Worm (Caenorhabditis elegans) whole organism, early embryonic: Measurements from ENCODE around the gene T14G12.11.
A peak's percentile ranks its signal among the peaks of the same experiment; 100 is the strongest.

Experiments used
- B0310.2 ChIP-seq: sonication (generic microtip); optimal IDR thresholded peaks from 2 replicates; lab custom pipeline; 2016; ENCODE audit warnings: mild to moderate bottlenecking, missing genetic modification characterization, missing compliant biosample characterization
- F13C5.2 ChIP-seq: sonication (generic microtip); optimal IDR thresholded peaks from 2 replicates; lab custom pipeline; 2017; ENCODE audit warnings: mild to moderate bottlenecking, missing genetic modification characterization, inconsistent platforms, missing compliant biosample characterization
- aly-1 ChIP-seq: sonication (generic microtip); optimal IDR thresholded peaks from 2 replicates; lab custom pipeline; 2016; ENCODE audit warnings: missing genetic modification characterization, missing compliant biosample characterization
- ama-1 ChIP-seq: fragments of 150-350 bp; optimal IDR thresholded peaks from 2 replicates; lab custom pipeline; 2014
- ceh-13 ChIP-seq: fragments of 200-800 bp; sonication (Bioruptor generic); optimal IDR thresholded peaks from 2 replicates; lab custom pipeline; 2018; ENCODE audit warnings: mild to moderate bottlenecking, missing genetic modification characterization, missing compliant biosample characterization
- ceh-36 ChIP-seq: sonication (generic microtip); optimal IDR thresholded peaks from 2 replicates; lab custom pipeline; 2016; ENCODE audit warnings: missing genetic modification characterization, inconsistent platforms, missing compliant biosample characterization
- ets-7 ChIP-seq: sonication (generic microtip); optimal IDR thresholded peaks from 2 replicates; lab custom pipeline; 2016; ENCODE audit warnings: missing genotype, missing genetic modification characterization, missing compliant biosample characterization
- flt-1 ChIP-seq: fragments of 200-800 bp; sonication (Bioruptor generic); IDR thresholded peaks from 2 replicates; pipeline ENCODE4 v1.3.6; 2022; ENCODE audit warnings: missing genetic modification characterization, missing compliant biosample characterization
- hmbx-1 ChIP-seq: sonication (generic microtip); optimal IDR thresholded peaks from 2 replicates; lab custom pipeline; 2016; ENCODE audit warnings: mild to moderate bottlenecking, missing genetic modification characterization, missing compliant biosample characterization
- hmg-4 ChIP-seq: fragments of 200-800 bp; sonication (Bioruptor generic); optimal IDR thresholded peaks from 2 replicates; lab custom pipeline; 2018; ENCODE audit warnings: mild to moderate bottlenecking, missing genetic modification characterization, missing compliant biosample characterization
- hnd-1 ChIP-seq: sonication (generic microtip); optimal IDR thresholded peaks from 2 replicates; lab custom pipeline; 2016; ENCODE audit warnings: missing genetic modification characterization, missing compliant biosample characterization
- pes-1 ChIP-seq: fragments of 200-800 bp; sonication (Bioruptor generic); IDR thresholded peaks from 2 replicates; pipeline ENCODE4 v1.3.6; 2022; ENCODE audit warnings: missing genetic modification reagents, missing genetic modification characterization, missing compliant biosample characterization
- scrt-1 ChIP-seq: fragments of 200-800 bp; sonication (Bioruptor generic); IDR thresholded peaks from 2 replicates; pipeline ENCODE4 v1.3.6; 2022; ENCODE audit warnings: missing genetic modification characterization, missing compliant biosample characterization
- sea-1 ChIP-seq: fragments of 200-800 bp; sonication (Bioruptor generic); conservative IDR thresholded peaks from 2 replicates; pipeline ENCODE4 v1.3.6; 2022; ENCODE audit warnings: missing genetic modification characterization, missing compliant biosample characterization
- tbx-11 ChIP-seq: fragments of 200-800 bp; sonication (Bioruptor generic); IDR thresholded peaks from 2 replicates; pipeline ENCODE4 v1.3.6; 2022; ENCODE audit warnings: missing genetic modification characterization, missing compliant biosample characterization
- tbx-37 ChIP-seq: fragments of 200-800 bp; sonication (Bioruptor generic); conservative IDR thresholded peaks from 2 replicates; pipeline ENCODE4 v1.3.6; 2022; ENCODE audit warnings: missing genetic modification reagents, missing genetic modification characterization, missing compliant biosample characterization
- tra-4 ChIP-seq: sonication (generic microtip); optimal IDR thresholded peaks from 2 replicates; lab custom pipeline; 2017; ENCODE audit warnings: missing genetic modification characterization, missing compliant biosample characterization

T14G12.11 gene

ce11 chrX:3794161-3794560, 31.8 kb upstream of the T14G12.11 start:
- TF ChIP-seq ets-7 (tag; lab: Kevin White, UChicago): no peak
- TF ChIP-seq ama-1 (lab: Kevin White, UChicago): no peak
- TF ChIP-seq sea-1 (GFP tag; lab: Robert Waterston, UW): no peak
- TF ChIP-seq tra-4 (tag; lab: Kevin White, UChicago): no peak
- no peak for TF ChIP-seq hmbx-1 (tag; lab: Kevin White, UChicago)
- no peak for TF ChIP-seq B0310.2 (tag; lab: Kevin White, UChicago)
- no peak for TF ChIP-seq hnd-1
- no peak for TF ChIP-seq F13C5.2 (tag; lab: Kevin White, UChicago)
- TF ChIP-seq hmg-4 (GFP tag; lab: Kevin White, UChicago): no peak
- no peak for TF ChIP-seq tbx-11
- no peak for TF ChIP-seq flt-1
- no peak for TF ChIP-seq ceh-36 (tag; lab: Kevin White, UChicago)
- no peak for TF ChIP-seq aly-1 (tag; lab: Kevin White, UChicago)
- TF ChIP-seq tbx-37 (GFP tag; lab: Robert Waterston, UW): no peak
- no peak for TF ChIP-seq scrt-1
- no peak for TF ChIP-seq pes-1 (GFP tag; lab: Robert Waterston, UW)
- no peak for TF ChIP-seq ceh-13 (GFP tag; lab: Kevin White, UChicago)

- TF ChIP-seq pes-1 (GFP tag; lab: Robert Waterston, UW) (0 out of 2 replicates have a peak, but pooled peaks have one; percentile 50), F13C5.2 (tag; lab: Kevin White, UChicago) (no peak), hmg-4 (GFP tag; lab: Kevin White, UChicago) (no peak), scrt-1 (no peak), ceh-36 (tag; lab: Kevin White, UChicago) (no peak), tra-4 (tag; lab: Kevin White, UChicago) (no peak), ets-7 (tag; lab: Kevin White, UChicago) (no peak)
These were observed 31.0 kb upstream of the T14G12.11 start for ce11 chrX:3793389-3793788.

ce11 chrX:3792715-3793114, 30.4 kb upstream of the T14G12.11 start, which contains the start of gene idpp-5:
idpp-5 (minus strand) TSS chrX:3792815.
- TF ChIP-seq hnd-1: no peak
- no peak for TF ChIP-seq ama-1 (lab: Kevin White, UChicago)
- no peak for TF ChIP-seq scrt-1
- no peak for TF ChIP-seq hmbx-1 (tag; lab: Kevin White, UChicago)
- no peak for TF ChIP-seq ceh-13 (GFP tag; lab: Kevin White, UChicago)
- no peak for TF ChIP-seq pes-1 (GFP tag; lab: Robert Waterston, UW)
- TF ChIP-seq ceh-36 (tag; lab: Kevin White, UChicago): no peak
- no peak for TF ChIP-seq tbx-11
- TF ChIP-seq aly-1 (tag; lab: Kevin White, UChicago): no peak
- no peak for TF ChIP-seq F13C5.2 (tag; lab: Kevin White, UChicago)
- TF ChIP-seq flt-1: no peak

- TF ChIP-seq ceh-36 (tag; lab: Kevin White, UChicago) (no peak), flt-1 (no peak), F13C5.2 (tag; lab: Kevin White, UChicago) (no peak), ceh-13 (GFP tag; lab: Kevin White, UChicago) (no peak), hmbx-1 (tag; lab: Kevin White, UChicago) (no peak), aly-1 (tag; lab: Kevin White, UChicago) (no peak)
These were observed 28.8 kb upstream of the T14G12.11 start for ce11 chrX:3791098-3791497.

- TF ChIP-seq hnd-1 (no peak), flt-1 (no peak), scrt-1 (no peak), ets-7 (tag; lab: Kevin White, UChicago) (no peak), sea-1 (GFP tag; lab: Robert Waterston, UW) (no peak), hmbx-1 (tag; lab: Kevin White, UChicago) (no peak), tbx-11 (no peak), B0310.2 (tag; lab: Kevin White, UChicago) (no peak), ceh-13 (GFP tag; lab: Kevin White, UChicago) (no peak), ceh-36 (tag; lab: Kevin White, UChicago) (no peak), ama-1 (lab: Kevin White, UChicago) (no peak), F13C5.2 (tag; lab: Kevin White, UChicago) (no peak), tra-4 (tag; lab: Kevin White, UChicago) (no peak), aly-1 (tag; lab: Kevin White, UChicago) (no peak), tbx-37 (GFP tag; lab: Robert Waterston, UW) (no peak), hmg-4 (GFP tag; lab: Kevin White, UChicago) (no peak), pes-1 (GFP tag; lab: Robert Waterston, UW) (no peak)
These were observed 26.1 kb upstream of the T14G12.11 start for ce11 chrX:3788483-3788882.

ce11 chrX:3787431-3788076, 25.2 kb upstream of the T14G12.11 start, which contains the start of gene pmpl-1:
pmpl-1 (plus strand) TSS chrX:3788026.
- TF ChIP-seq tbx-37 (GFP tag; lab: Robert Waterston, UW) (no peak), hmbx-1 (tag; lab: Kevin White, UChicago) (no peak), tbx-11 (no peak), pes-1 (GFP tag; lab: Robert Waterston, UW) (no peak), scrt-1 (no peak), flt-1 (no peak), hmg-4 (GFP tag; lab: Kevin White, UChicago) (peak; percentile 55)

ce11 chrX:3785111-3785808, 22.9 kb upstream of the T14G12.11 start:
- TF ChIP-seq pes-1 (GFP tag; lab: Robert Waterston, UW): no peak
- no peak for TF ChIP-seq ceh-36 (tag; lab: Kevin White, UChicago)
- TF ChIP-seq tbx-37 (GFP tag; lab: Robert Waterston, UW): no peak
- TF ChIP-seq ama-1 (lab: Kevin White, UChicago): no peak
- TF ChIP-seq hmg-4 (GFP tag; lab: Kevin White, UChicago): no peak
- TF ChIP-seq aly-1 (tag; lab: Kevin White, UChicago): no peak
- TF ChIP-seq F13C5.2 (tag; lab: Kevin White, UChicago): no peak
- TF ChIP-seq sea-1 (GFP tag; lab: Robert Waterston, UW): no peak
- no peak for TF ChIP-seq ceh-13 (GFP tag; lab: Kevin White, UChicago)
- TF ChIP-seq ets-7 (tag; lab: Kevin White, UChicago): no peak
- no peak for TF ChIP-seq scrt-1
- no peak for TF ChIP-seq flt-1
- no peak for TF ChIP-seq hnd-1
- TF ChIP-seq B0310.2 (tag; lab: Kevin White, UChicago): no peak
- no peak for TF ChIP-seq tra-4 (tag; lab: Kevin White, UChicago)
- TF ChIP-seq tbx-11: no peak
- no peak for TF ChIP-seq hmbx-1 (tag; lab: Kevin White, UChicago)
